Worm (Caenorhabditis elegans) whole organism, L1 larva: ENCODE measurements around the gene B0410.1.

ENCODE experiments used
- ama-1 ChIP-seq: fragments of 150-350 bp; optimal IDR thresholded peaks from 2 replicates; lab custom pipeline; 2014
- nhr-12 ChIP-seq: sonication (generic microtip); optimal IDR thresholded peaks from 2 replicates; lab custom pipeline; 2017; ENCODE audit warnings: missing biosample characterization, missing genetic modification characterization

ce11 chrX:2939526-2939925, 45.2 kb downstream of the B0410.1 start:
- TF ChIP-seq nhr-12 (tag; lab: Kevin White, UChicago) (no peak), ama-1 (lab: Kevin White, UChicago) (no peak)
